Worm (Caenorhabditis elegans) whole organism, L4 larva: ENCODE results near the gene ril-2.

ENCODE experiments used
- F10B5.3 ChIP-seq: sonication (generic microtip); optimal IDR thresholded peaks from 2 replicates; lab custom pipeline; 2016; ENCODE audit warnings: mild to moderate bottlenecking, missing genetic modification characterization, missing compliant biosample characterization
- F44E2.7 ChIP-seq: fragments of 200-800 bp; sonication (Bioruptor generic); IDR thresholded peaks from 2 replicates; pipeline ENCODE4 v2.1.2; 2022; ENCODE audit warnings: missing genetic modification characterization, missing compliant biosample characterization
- T20F7.1 ChIP-seq: fragments of 200-800 bp; sonication (Bioruptor generic); optimal IDR thresholded peaks from 2 replicates; lab custom pipeline; 2018; ENCODE audit warnings: mild to moderate bottlenecking, missing genetic modification characterization, missing compliant biosample characterization
- T26A8.4 ChIP-seq: fragments of 200-800 bp; sonication (Bioruptor generic); IDR thresholded peaks from 2 replicates; pipeline ENCODE4 v1.3.6; 2022; ENCODE audit warnings: missing genetic modification characterization, missing compliant biosample characterization
- Y48G9A.11 ChIP-seq: fragments of 200-800 bp; sonication (Bioruptor generic); IDR thresholded peaks from 2 replicates; pipeline ENCODE4 v1.3.6; 2022; ENCODE audit warnings: missing genetic modification reagents, missing genetic modification characterization, missing compliant biosample characterization
- Y75B8A.6 ChIP-seq: fragments of 200-800 bp; sonication (Bioruptor generic); IDR thresholded peaks from 2 replicates; pipeline ENCODE4 v1.3.6; 2022; ENCODE audit warnings: missing genetic modification reagents, missing genetic modification characterization, missing compliant biosample characterization
- ZK337.2 ChIP-seq: fragments of 200-800 bp; sonication (Bioruptor generic); IDR thresholded peaks from 2 replicates; pipeline ENCODE4 v1.3.6; 2022; ENCODE audit warnings: missing genetic modification reagents, missing genetic modification characterization, missing compliant biosample characterization
- ZK546.5 ChIP-seq, 2 experiments: sonication (generic microtip); optimal IDR thresholded peaks; 2 replicates each; lab custom pipeline; 2017; ENCODE audit warnings: missing biosample characterization in 2 of 2, missing genetic modification characterization in 2 of 2
- aha-1 ChIP-seq: fragments of 150-350 bp; peaks from one replicate; lab custom pipeline; 2014; ENCODE audit warnings: missing biosample characterization, missing genetic modification characterization
- ama-1 ChIP-seq: fragments of 150-350 bp; optimal IDR thresholded peaks from 2 replicates; lab custom pipeline; 2014; ENCODE audit warnings: inconsistent platforms, mixed read lengths
- arid-1 ChIP-seq: fragments of 200-800 bp; sonication (Bioruptor generic); conservative IDR thresholded peaks from 2 replicates; pipeline ENCODE4 v1.3.6; 2022; ENCODE audit warnings: missing genetic modification reagents, missing genetic modification characterization, missing compliant biosample characterization
- ceh-20 ChIP-seq: fragments of 200-800 bp; sonication (Bioruptor generic); IDR thresholded peaks from 2 replicates; pipeline ENCODE4 v1.3.6; 2022; ENCODE audit warnings: missing genetic modification reagents, missing genetic modification characterization, missing compliant biosample characterization
- ceh-44 ChIP-seq: fragments of 200-800 bp; sonication (Bioruptor generic); IDR thresholded peaks from 2 replicates; pipeline ENCODE4 v1.3.6; 2022; ENCODE audit warnings: missing genetic modification reagents, missing genetic modification characterization, missing compliant biosample characterization
- cey-2 ChIP-seq: sonication (generic microtip); optimal IDR thresholded peaks from 3 replicates; lab custom pipeline; 2017; ENCODE audit warnings: missing genetic modification characterization, mild to moderate bottlenecking, missing compliant biosample characterization, antibody characterized with exemption, borderline replicate concordance; ENCODE audit not compliant: insufficient read depth
- daf-12 ChIP-seq: fragments of 150-350 bp; optimal IDR thresholded peaks from 2 replicates; lab custom pipeline; 2014; ENCODE audit warnings: missing biosample characterization, missing genetic modification reagents, missing genetic modification characterization
- daf-16 ChIP-seq, 3 experiments: sonication (generic microtip); optimal IDR thresholded peaks; 2 replicates each; lab custom pipeline; 2016 to 2017; ENCODE audit warnings: missing genetic modification characterization in 3 of 3, missing genetic modification reagents in 3 of 3, mild to moderate bottlenecking in 2 of 3, missing compliant biosample characterization in 2 of 3, missing biosample characterization in 1 of 3, moderate library complexity in 1 of 3
- daf-19 ChIP-seq: fragments of 200-800 bp; sonication (Bioruptor generic); conservative IDR thresholded peaks from 2 replicates; pipeline ENCODE4 v1.3.6; 2022; ENCODE audit warnings: missing genetic modification characterization, missing compliant biosample characterization
- duxl-1 ChIP-seq: sonication (generic microtip); optimal IDR thresholded peaks from 2 replicates; lab custom pipeline; 2016; ENCODE audit warnings: mild to moderate bottlenecking, missing genetic modification characterization, moderate library complexity, missing compliant biosample characterization; ENCODE audit not compliant: poor library complexity
- egl-43 ChIP-seq: fragments of 200-800 bp; sonication (Bioruptor generic); IDR thresholded peaks from 2 replicates; pipeline ENCODE4 v1.3.6; 2022; ENCODE audit warnings: missing genetic modification reagents, missing genetic modification characterization, missing compliant biosample characterization
- fkh-10 ChIP-seq: fragments of 150-350 bp; optimal IDR thresholded peaks from 2 replicates; lab custom pipeline; 2014; ENCODE audit warnings: missing biosample characterization, missing genetic modification reagents, missing genetic modification characterization
- lin-38 ChIP-seq: fragments of 200-800 bp; sonication (Bioruptor generic); IDR thresholded peaks from 2 replicates; pipeline ENCODE4 v1.3.6; 2022; ENCODE audit warnings: missing genetic modification reagents, missing genetic modification characterization, missing compliant biosample characterization
- lsy-2 ChIP-seq, 2 experiments: fragments of 150-350 bp in 1 of 2; sonication (generic microtip) in 1 of 2; optimal IDR thresholded peaks; 2 replicates each; lab custom pipeline; 2014 to 2017; ENCODE audit warnings: missing biosample characterization in 2 of 2, missing genetic modification characterization in 2 of 2
- madf-5 ChIP-seq, 2 experiments: fragments of 200-800 bp; sonication (Bioruptor generic); IDR thresholded peaks; 2 replicates each; pipeline ENCODE4 v1.3.6; 2022; ENCODE audit warnings: missing compliant biosample characterization in 2 of 2, missing genetic modification characterization in 2 of 2
- mdt-29 ChIP-seq: fragments of 200-800 bp; sonication (Bioruptor generic); IDR thresholded peaks from 2 replicates; pipeline ENCODE4 v1.3.6; 2022; ENCODE audit warnings: missing genetic modification reagents, missing genetic modification characterization, missing compliant biosample characterization
- mep-1 ChIP-seq: fragments of 150-350 bp; sonication (generic microtip); optimal IDR thresholded peaks from 3 replicates; lab custom pipeline; 2014; ENCODE audit warnings: missing biosample characterization, missing genetic modification characterization
- mxl-2 ChIP-seq: fragments of 200-800 bp; sonication (Bioruptor generic); conservative IDR thresholded peaks from 2 replicates; pipeline ENCODE4 v1.3.6; 2022; ENCODE audit warnings: missing genetic modification reagents, missing genetic modification characterization, missing compliant biosample characterization
- nhr-11 ChIP-seq: fragments of 150-350 bp; optimal IDR thresholded peaks from 2 replicates; lab custom pipeline; 2014; ENCODE audit warnings: missing biosample characterization, missing genetic modification characterization
- nhr-237 ChIP-seq: sonication (generic microtip); optimal IDR thresholded peaks from 2 replicates; lab custom pipeline; 2017; ENCODE audit warnings: missing biosample characterization, missing genetic modification characterization
- nhr-25 ChIP-seq: sonication (generic microtip); optimal IDR thresholded peaks from 2 replicates; lab custom pipeline; 2017; ENCODE audit warnings: missing genetic modification characterization, mild to moderate bottlenecking, missing compliant biosample characterization, antibody characterized with exemption, moderate library complexity, borderline replicate concordance; ENCODE audit not compliant: insufficient read depth
- nhr-28 ChIP-seq: fragments of 150-350 bp; optimal IDR thresholded peaks from 2 replicates; lab custom pipeline; 2014; ENCODE audit warnings: missing biosample characterization, missing genetic modification characterization
- nhr-42 ChIP-seq: fragments of 200-800 bp; sonication (Bioruptor generic); IDR thresholded peaks from 2 replicates; pipeline ENCODE4 v1.3.6; 2022; ENCODE audit warnings: missing genetic modification characterization, missing compliant biosample characterization
- nhr-6 ChIP-seq: fragments of 150-350 bp; optimal IDR thresholded peaks from 2 replicates; lab custom pipeline; 2014; ENCODE audit warnings: missing biosample characterization, missing genetic modification characterization
- nhr-76 ChIP-seq: fragments of 150-350 bp; optimal IDR thresholded peaks from 2 replicates; lab custom pipeline; 2014; ENCODE audit warnings: missing biosample characterization, missing genetic modification characterization
- snpc-1.2 ChIP-seq: fragments of 200-800 bp; sonication (Bioruptor generic); IDR thresholded peaks from 2 replicates; pipeline ENCODE4 v1.3.6; 2022; ENCODE audit warnings: missing genetic modification reagents, missing genetic modification characterization, missing compliant biosample characterization
- spr-1 ChIP-seq: sonication (generic microtip); optimal IDR thresholded peaks from 2 replicates; lab custom pipeline; 2016; ENCODE audit warnings: mild to moderate bottlenecking, missing genetic modification characterization, missing compliant biosample characterization
- tra-1 ChIP-seq: fragments of 200-800 bp; sonication (Bioruptor generic); IDR thresholded peaks from 2 replicates; pipeline ENCODE4 v1.3.6; 2022; ENCODE audit warnings: missing genetic modification reagents, missing genetic modification characterization, missing compliant biosample characterization
- unc-130 ChIP-seq: sonication (generic microtip); optimal IDR thresholded peaks from 2 replicates; lab custom pipeline; 2016; ENCODE audit warnings: missing genetic modification reagents, missing genetic modification characterization, missing compliant biosample characterization
- unc-39 ChIP-seq: sonication (generic microtip); optimal IDR thresholded peaks from 2 replicates; lab custom pipeline; 2017; ENCODE audit warnings: missing biosample characterization, missing genetic modification characterization
- unc-62 ChIP-seq, 3 experiments: fragments of 150-350 bp in 1 of 3; sonication (generic microtip); optimal IDR thresholded peaks in 2 of 3; peaks in 1 of 3; 1 replicate in 1 of 3; 2 replicates in 2 of 3; lab custom pipeline; 2014 to 2017; ENCODE audit warnings: missing biosample characterization in 3 of 3, missing genetic modification characterization in 3 of 3, missing genetic modification reagents in 3 of 3, missing genotype in 1 of 3
- zag-1 ChIP-seq: fragments of 150-350 bp; optimal IDR thresholded peaks from 2 replicates; lab custom pipeline; 2014; ENCODE audit warnings: missing biosample characterization, missing genetic modification characterization
- zfp-2 ChIP-seq: sonication (generic microtip); optimal IDR thresholded peaks from 2 replicates; lab custom pipeline; 2016; ENCODE audit warnings: mild to moderate bottlenecking, missing genetic modification characterization, missing compliant biosample characterization
- zfp-3 ChIP-seq: fragments of 200-800 bp; sonication (Bioruptor generic); conservative IDR thresholded peaks from 2 replicates; pipeline ENCODE4 v1.3.6; 2022; ENCODE audit warnings: missing genetic modification reagents, missing genetic modification characterization, missing compliant biosample characterization
- zip-2 ChIP-seq: fragments of 150-350 bp; optimal IDR thresholded peaks from 2 replicates; lab custom pipeline; 2014; ENCODE audit warnings: missing biosample characterization, missing genetic modification characterization

ril-2 gene

ce11 chrV:12552671-12553212 is 46.2 kb downstream of the ril-2 start, which contains the start of gene F45D3.4:
TSS of gene F45D3.4 (minus strand) at chrV:12553191.
- peak; percentile 87 for TF ChIP-seq ama-1
- no peak for TF ChIP-seq arid-1 (GFP tag; lab: Robert Waterston, UW)
- peak; percentile 10; the same call in 1 of the 2 replicates for TF ChIP-seq T26A8.4 (GFP tag; lab: Robert Waterston, UW)
- peak; percentile 6 for TF ChIP-seq mep-1 (tag; lab: Kevin White, UChicago)
- TF ChIP-seq aha-1 (tag; lab: Kevin White, UChicago) = peak; percentile 98
- TF ChIP-seq ZK337.2 (GFP tag; lab: Robert Waterston, UW) = no peak
- TF ChIP-seq Y48G9A.11 (GFP tag; lab: Robert Waterston, UW) = 0 out of 2 replicates have a peak, but pooled peaks have one; percentile 12
- TF ChIP-seq egl-43 (GFP tag; lab: Robert Waterston, UW) = peak; percentile 55; the same call in 1 of the 2 replicates

- TF ChIP-seq nhr-42 = no peak
- peak; percentile 39 for TF ChIP-seq nhr-25
- no peak for TF ChIP-seq zag-1 (tag; lab: Kevin White, UChicago)
- no peak for TF ChIP-seq mdt-29 (GFP tag; lab: Robert Waterston, UW)
- no peak for TF ChIP-seq nhr-76 (tag; lab: Kevin White, UChicago)
- no peak for TF ChIP-seq cey-2 (tag; lab: Kevin White, UChicago)
- TF ChIP-seq unc-62 (GFP tag; optimal IDR thresholded peaks at IDR 0.05 in 1 of 2; lab: Kevin White, UChicago) = peak in 1 of 2 experiments; percentile 97
- TF ChIP-seq unc-62 (tag; optimal IDR thresholded peaks at IDR 0.05; lab: Kevin White, UChicago) = no peak
- peak; percentile 23 for TF ChIP-seq spr-1 (tag; lab: Kevin White, UChicago)
- TF ChIP-seq duxl-1 = no peak
- TF ChIP-seq unc-39 (tag; lab: Kevin White, UChicago) = no peak
- TF ChIP-seq ZK546.5 (tag; optimal IDR thresholded peaks at IDR 0.05; lab: Kevin White, UChicago) = no peak
- peak; percentile 57 for TF ChIP-seq nhr-28 (tag; lab: Kevin White, UChicago)
- TF ChIP-seq daf-12 = no peak
- peak; percentile 81 for TF ChIP-seq nhr-6 (tag; lab: Kevin White, UChicago)
- TF ChIP-seq ceh-44 (GFP tag; lab: Robert Waterston, UW) = no peak
- TF ChIP-seq madf-5 (GFP tag; IDR thresholded peaks at IDR 0.05; lab: Robert Waterston, UW) = no peak
- no peak for TF ChIP-seq Y75B8A.6 (GFP tag; lab: Robert Waterston, UW)
- no peak for TF ChIP-seq F44E2.7 (GFP tag; lab: Robert Waterston, UW)
- peak; percentile 6 to 35 for TF ChIP-seq lsy-2 (tag; optimal IDR thresholded peaks at IDR 0.05; lab: Kevin White, UChicago)
- no peak for TF ChIP-seq nhr-11 (tag; lab: Kevin White, UChicago)
- TF ChIP-seq aha-1 (tag; lab: Kevin White, UChicago) = peak; percentile 95
- 0 out of 2 replicates have a peak, but pooled peaks have one; percentile 39 for TF ChIP-seq tra-1
- TF ChIP-seq snpc-1.2 (GFP tag; lab: Robert Waterston, UW) = 0 out of 2 replicates have a peak, but pooled peaks have one; percentile 25
- no peak for TF ChIP-seq ceh-20 (GFP tag; lab: Robert Waterston, UW)
- no peak for TF ChIP-seq lin-38 (GFP tag; lab: Robert Waterston, UW)
- TF ChIP-seq arid-1 (GFP tag; lab: Robert Waterston, UW) = no peak
- TF ChIP-seq zip-2 (tag; lab: Kevin White, UChicago) = no peak
- peak; percentile 90 for TF ChIP-seq T26A8.4 (GFP tag; lab: Robert Waterston, UW)
- TF ChIP-seq zfp-3 (GFP tag; lab: Robert Waterston, UW) = 0 out of 2 replicates have a peak, but pooled peaks have one; percentile 51
- TF ChIP-seq ZK337.2 (GFP tag; lab: Robert Waterston, UW) = no peak
- no peak for TF ChIP-seq fkh-10 (GFP tag; lab: Kevin White, UChicago)
- no peak for TF ChIP-seq daf-16 (GFP tag; optimal IDR thresholded peaks at IDR 0.05; lab: Kevin White, UChicago)
- no peak for TF ChIP-seq daf-16 (tag; optimal IDR thresholded peaks at IDR 0.05; lab: Kevin White, UChicago)
- no peak for TF ChIP-seq daf-19
- TF ChIP-seq egl-43 (GFP tag; lab: Robert Waterston, UW) = no peak
- TF ChIP-seq mep-1 (tag; lab: Kevin White, UChicago) = peak; percentile 28
- TF ChIP-seq F10B5.3 (tag; lab: Kevin White, UChicago) = no peak
- no peak for TF ChIP-seq unc-130 (GFP tag; lab: Kevin White, UChicago)
- TF ChIP-seq zfp-2 (tag; lab: Kevin White, UChicago) = no peak
- no peak for TF ChIP-seq mxl-2 (GFP tag; lab: Robert Waterston, UW)
- TF ChIP-seq T20F7.1 (GFP tag; lab: Kevin White, UChicago) = no peak
- no peak for TF ChIP-seq nhr-237 (tag; lab: Kevin White, UChicago)
- TF ChIP-seq ama-1 = peak; percentile 46
Observed at ce11 chrV:12551638-12552478, 47.1 kb downstream of the ril-2 start.
